Worm (Caenorhabditis elegans): ENCODE results near the gene cam-1.

ce11 chrII:9279016-9279415 lies 31.1 kb downstream of the cam-1 start:
- TF ChIP-seq F13C5.2 (tag; optimal IDR thresholded peaks at IDR 0.05) (no peak), tra-4 (tag; optimal IDR thresholded peaks at IDR 0.05) (no peak), B0310.2 (tag; optimal IDR thresholded peaks at IDR 0.05) (no peak), hnd-1 (tag; optimal IDR thresholded peaks at IDR 0.05) (no peak), scrt-1 (GFP tag; IDR thresholded peaks at IDR 0.05) (no peak), ets-7 (tag; optimal IDR thresholded peaks at IDR 0.05) (no peak), tbx-11 (GFP tag; IDR thresholded peaks at IDR 0.05) (no peak), ceh-13 (GFP tag; optimal IDR thresholded peaks at IDR 0.05) (no peak), ama-1 (optimal IDR thresholded peaks at IDR 0.05) (no peak), ceh-36 (tag; optimal IDR thresholded peaks at IDR 0.05) (no peak), tbx-37 (GFP tag; conservative IDR thresholded peaks at IDR 0.05) (no peak), flt-1 (GFP tag; IDR thresholded peaks at IDR 0.05) (no peak), sea-1 (GFP tag; conservative IDR thresholded peaks at IDR 0.05) (no peak)

Measured in whole organism, early embryonic.